Worm (Caenorhabditis elegans): Measurements from ENCODE around the gene F59E12.17.
A peak's percentile ranks its signal among the peaks of the same experiment; 100 is the strongest.

The F59E12.17 gene

ce11 chrII:5605538-5605945 lies 43.7 kb downstream of the F59E12.17 start (continued):
- TF ChIP-seq egl-27 (tag; optimal IDR thresholded peaks at IDR 0.05): peak; percentile 82

ce11 chrII:5604441-5604840 lies 44.8 kb downstream of the F59E12.17 start:
- TF ChIP-seq nhr-77 (tag; optimal IDR thresholded peaks at IDR 0.05): no peak
- no peak for TF ChIP-seq ZK546.5 (tag; optimal IDR thresholded peaks at IDR 0.05)
- no peak for TF ChIP-seq nhr-10 (tag; optimal IDR thresholded peaks at IDR 0.05)
- TF ChIP-seq unc-39 (tag; optimal IDR thresholded peaks at IDR 0.05): no peak
- TF ChIP-seq sem-4 (tag; optimal IDR thresholded peaks at IDR 0.05): no peak
- TF ChIP-seq snpc-4 (tag; optimal IDR thresholded peaks at IDR 0.05): no peak
- no peak for TF ChIP-seq unc-55 (GFP tag; optimal IDR thresholded peaks at IDR 0.05)
- no peak for TF ChIP-seq nhr-12 (tag; optimal IDR thresholded peaks at IDR 0.05)

ce11 chrII:5603194-5603593 lies 46.1 kb downstream of the F59E12.17 start, which contains the start of gene C17G10.6:
C17G10.6 (minus strand) TSS chrII:5603294.
- TF ChIP-seq mdl-1 (tag; optimal IDR thresholded peaks at IDR 0.05): no peak
- TF ChIP-seq nhr-237 (tag; optimal IDR thresholded peaks at IDR 0.05): no peak
- no peak for TF ChIP-seq snpc-4 (tag; optimal IDR thresholded peaks at IDR 0.05)
- TF ChIP-seq nhr-12 (tag; optimal IDR thresholded peaks at IDR 0.05): no peak
- no peak for TF ChIP-seq aly-2 (tag; optimal IDR thresholded peaks at IDR 0.05)
- no peak for TF ChIP-seq peb-1 (tag; optimal IDR thresholded peaks at IDR 0.05)
- TF ChIP-seq elt-3 (tag; optimal IDR thresholded peaks at IDR 0.05): no peak
- TF ChIP-seq unc-62 (GFP tag; optimal IDR thresholded peaks at IDR 0.05): no peak
- no peak for TF ChIP-seq R02D3.7 (tag; optimal IDR thresholded peaks at IDR 0.05)
- no peak for TF ChIP-seq nhr-6 (tag; optimal IDR thresholded peaks at IDR 0.05)
- TF ChIP-seq ceh-16 (tag; optimal IDR thresholded peaks at IDR 0.05): no peak
- no peak for TF ChIP-seq nhr-23 (tag; optimal IDR thresholded peaks at IDR 0.05)
- no peak for TF ChIP-seq unc-55 (GFP tag; optimal IDR thresholded peaks at IDR 0.05)
- TF ChIP-seq mbf-1 (tag; optimal IDR thresholded peaks at IDR 0.05): no peak
- no peak for TF ChIP-seq sem-4 (tag; optimal IDR thresholded peaks at IDR 0.05)
- no peak for TF ChIP-seq ztf-11 (tag; optimal IDR thresholded peaks at IDR 0.05)
- TF ChIP-seq sma-9 (GFP tag; optimal IDR thresholded peaks at IDR 0.05): no peak
- no peak for TF ChIP-seq sma-9 (tag; optimal IDR thresholded peaks at IDR 0.05)
- no peak for TF ChIP-seq nhr-10 (tag; optimal IDR thresholded peaks at IDR 0.05)
- no peak for TF ChIP-seq unc-39 (tag; optimal IDR thresholded peaks at IDR 0.05)
- TF ChIP-seq lsy-2 (tag; optimal IDR thresholded peaks at IDR 0.05): no peak

DNA sequence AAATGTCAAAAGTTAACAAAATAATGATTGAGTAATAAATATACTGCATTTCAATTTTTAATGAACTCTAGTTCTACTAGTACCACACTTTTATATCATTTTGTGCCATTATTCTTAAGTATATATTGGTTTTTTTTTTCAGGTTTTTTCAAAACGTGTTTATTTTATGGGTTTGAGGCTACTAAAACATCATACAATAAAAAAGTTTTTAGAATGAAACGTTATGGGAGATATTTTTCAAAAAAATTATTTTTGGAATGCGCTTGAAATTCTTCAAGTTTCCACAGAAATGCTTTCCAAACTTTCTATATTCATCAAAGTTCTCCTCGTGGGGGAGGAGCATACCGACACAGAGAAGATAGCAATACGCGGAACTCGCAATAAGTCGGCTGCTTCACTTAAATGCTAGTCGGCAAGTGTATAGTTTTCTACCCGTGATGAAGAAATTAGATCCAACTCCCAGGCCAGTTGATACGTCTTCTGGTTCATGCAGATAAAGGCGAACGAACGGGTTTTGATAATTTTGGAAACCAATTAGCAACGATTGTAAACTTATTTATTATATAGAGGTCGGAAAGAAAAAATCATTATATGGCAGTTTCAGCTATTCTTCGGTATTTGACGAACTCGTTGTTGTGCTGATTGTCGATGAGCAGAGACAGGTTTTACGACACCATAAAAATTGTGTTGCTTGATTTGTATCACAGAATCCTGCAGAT lies 49.8 kb downstream of the F59E12.17 start, which contains the start of gene C17G10.10:
Gene C17G10.10 (minus strand): TSS at position 51 of the 719 bp plus-strand sequence.
- TF ChIP-seq nhr-25 (tag; optimal IDR thresholded peaks at IDR 0.05) (peak; percentile 62), nhr-10 (tag; optimal IDR thresholded peaks at IDR 0.05) (peak; percentile 9), F13H6.1 (tag; optimal IDR thresholded peaks at IDR 0.05) (peak; percentile 58), nhr-77 (tag; optimal IDR thresholded peaks at IDR 0.05) (peak; percentile 68), egl-27 (tag; optimal IDR thresholded peaks at IDR 0.05) (peak; percentile 72), unc-39 (tag; optimal IDR thresholded peaks at IDR 0.05) (no peak), ama-1 (optimal IDR thresholded peaks at IDR 0.05) (peak; percentile 98), lin-39 (tag; optimal IDR thresholded peaks at IDR 0.05) (no peak), nhr-23 (tag; optimal IDR thresholded peaks at IDR 0.05) (no peak), ZK546.5 (tag; optimal IDR thresholded peaks at IDR 0.05) (no peak), Y55F3AM.14 (GFP tag; optimal IDR thresholded peaks at IDR 0.05) (no peak), fos-1 (tag; optimal IDR thresholded peaks at IDR 0.05) (peak; percentile 85), sma-3 (GFP tag; optimal IDR thresholded peaks at IDR 0.05) (peak; percentile 87), nhr-129 (tag; optimal IDR thresholded peaks at IDR 0.05) (peak; percentile 45), C34F6.9 (tag; optimal IDR thresholded peaks at IDR 0.05) (peak; percentile 20), lin-13 (GFP tag; optimal IDR thresholded peaks at IDR 0.05) (peak; percentile 53), lsy-2 (tag; optimal IDR thresholded peaks at IDR 0.05) (peak; percentile 62 to 75), ztf-1 (GFP tag; conservative IDR thresholded peaks at IDR 0.05) (no peak), nhr-21 (tag; optimal IDR thresholded peaks at IDR 0.05) (peak; percentile 78), ceh-16 (tag; optimal IDR thresholded peaks at IDR 0.05) (peak; percentile 75), dmd-4 (tag; optimal IDR thresholded peaks at IDR 0.05) (no peak), crh-2 (tag; optimal IDR thresholded peaks at IDR 0.05) (peak; percentile 69), mdl-1 (tag; optimal IDR thresholded peaks at IDR 0.05) (peak; percentile 54 to 59), mab-5 (tag; optimal IDR thresholded peaks at IDR 0.05) (no peak), aly-2 (tag; optimal IDR thresholded peaks at IDR 0.05) (no peak), nhr-6 (tag; optimal IDR thresholded peaks at IDR 0.05) (peak; percentile 41), sma-9 (GFP tag; optimal IDR thresholded peaks at IDR 0.05) (peak; percentile 91), sma-9 (tag; optimal IDR thresholded peaks at IDR 0.05) (no peak), snpc-4 (tag; optimal IDR thresholded peaks at IDR 0.05) (peak; percentile 99), mbf-1 (tag; optimal IDR thresholded peaks at IDR 0.05) (no peak), ztf-4 (tag; optimal IDR thresholded peaks at IDR 0.05) (peak; percentile 9), gmeb-1 (tag; optimal IDR thresholded peaks at IDR 0.05) (peak; percentile 82)

All from whole organism, L2 larva.